Worm (Caenorhabditis elegans): ENCODE measurements around the gene cutc-1.

The cutc-1 gene

ce11 chrIII:8403507-8403906 lies at the start of gene cutc-1:
Gene cutc-1 (minus strand): TSS chrIII:8403607.
- TF ChIP-seq ref-1 (GFP tag; conservative IDR thresholded peaks at IDR 0.05) (no peak), T22C8.4 (GFP tag; IDR thresholded peaks at IDR 0.05) (no peak), tab-1 (GFP tag; IDR thresholded peaks at IDR 0.05) (no peak), cog-1 (tag; optimal IDR thresholded peaks at IDR 0.05) (no peak), ztf-23 (GFP tag; IDR thresholded peaks at IDR 0.05) (no peak), med-1 (GFP tag; optimal IDR thresholded peaks at IDR 0.05; ENCODE audit: insufficient read depth) (no peak), ztf-29 (GFP tag; IDR thresholded peaks at IDR 0.05) (no peak), flt-1 (GFP tag; IDR thresholded peaks at IDR 0.05) (no peak), klf-2 (GFP tag; conservative IDR thresholded peaks at IDR 0.05) (no peak)

ce11 chrIII:8451181-8451580 lies 47.8 kb upstream of the cutc-1 start:
- TF ChIP-seq med-1 (GFP tag; optimal IDR thresholded peaks at IDR 0.05; ENCODE audit: insufficient read depth) (no peak), tab-1 (GFP tag; IDR thresholded peaks at IDR 0.05) (no peak), klf-2 (GFP tag; conservative IDR thresholded peaks at IDR 0.05) (no peak), T22C8.4 (GFP tag; IDR thresholded peaks at IDR 0.05) (no peak), cog-1 (tag; optimal IDR thresholded peaks at IDR 0.05) (no peak), ztf-29 (GFP tag; IDR thresholded peaks at IDR 0.05) (no peak), ztf-23 (GFP tag; IDR thresholded peaks at IDR 0.05) (no peak), flt-1 (GFP tag; IDR thresholded peaks at IDR 0.05) (no peak), ref-1 (GFP tag; conservative IDR thresholded peaks at IDR 0.05) (no peak)

ce11 chrIII:8450494-8450893 lies 47.1 kb upstream of the cutc-1 start:
- TF ChIP-seq klf-2 (GFP tag; conservative IDR thresholded peaks at IDR 0.05): no peak
- no peak for TF ChIP-seq cog-1 (tag; optimal IDR thresholded peaks at IDR 0.05)
- TF ChIP-seq ztf-23 (GFP tag; IDR thresholded peaks at IDR 0.05): no peak
- no peak for TF ChIP-seq ref-1 (GFP tag; conservative IDR thresholded peaks at IDR 0.05)
- no peak for TF ChIP-seq T22C8.4 (GFP tag; IDR thresholded peaks at IDR 0.05)
- no peak for TF ChIP-seq tab-1 (GFP tag; IDR thresholded peaks at IDR 0.05)
- TF ChIP-seq ztf-29 (GFP tag; IDR thresholded peaks at IDR 0.05): no peak
- TF ChIP-seq flt-1 (GFP tag; IDR thresholded peaks at IDR 0.05): no peak
- no peak for TF ChIP-seq med-1 (GFP tag; optimal IDR thresholded peaks at IDR 0.05; ENCODE audit: insufficient read depth)

ce11 chrIII:8449160-8449807 lies 45.9 kb upstream of the cutc-1 start, which contains the start of gene mrpl-32:
Gene mrpl-32 (plus strand): TSS chrIII:8449757.
- TF ChIP-seq flt-1 (GFP tag; IDR thresholded peaks at IDR 0.05) (no peak), tab-1 (GFP tag; IDR thresholded peaks at IDR 0.05) (no peak), klf-2 (GFP tag; conservative IDR thresholded peaks at IDR 0.05) (no peak), T22C8.4 (GFP tag; IDR thresholded peaks at IDR 0.05) (no peak), ztf-23 (GFP tag; IDR thresholded peaks at IDR 0.05) (no peak), cog-1 (tag; optimal IDR thresholded peaks at IDR 0.05) (no peak), ztf-29 (GFP tag; IDR thresholded peaks at IDR 0.05) (no peak), med-1 (GFP tag; optimal IDR thresholded peaks at IDR 0.05; ENCODE audit: insufficient read depth) (no peak), ref-1 (GFP tag; conservative IDR thresholded peaks at IDR 0.05) (no peak)

ce11 chrIII:8446940-8447403 lies 43.6 kb upstream of the cutc-1 start, which contains the start of gene rpn-3:
Gene rpn-3 (plus strand): TSS chrIII:8447353.
- TF ChIP-seq cog-1 (tag; optimal IDR thresholded peaks at IDR 0.05) (peak; percentile 90), ref-1 (GFP tag; conservative IDR thresholded peaks at IDR 0.05) (no peak), ztf-23 (GFP tag; IDR thresholded peaks at IDR 0.05) (peak; percentile 78), klf-2 (GFP tag; conservative IDR thresholded peaks at IDR 0.05) (no peak), med-1 (GFP tag; optimal IDR thresholded peaks at IDR 0.05; ENCODE audit: insufficient read depth) (no peak), T22C8.4 (GFP tag; IDR thresholded peaks at IDR 0.05) (no peak), tab-1 (GFP tag; IDR thresholded peaks at IDR 0.05) (no peak), flt-1 (GFP tag; IDR thresholded peaks at IDR 0.05) (peak; percentile 79), ztf-29 (GFP tag; IDR thresholded peaks at IDR 0.05) (no peak)

ce11 chrIII:8446534-8446933 lies 43.1 kb upstream of the cutc-1 start, which contains the start of gene hsp-110:
Gene hsp-110 (minus strand): TSS chrIII:8446909.
- TF ChIP-seq ztf-23 (GFP tag; IDR thresholded peaks at IDR 0.05) (no peak), med-1 (GFP tag; optimal IDR thresholded peaks at IDR 0.05; ENCODE audit: insufficient read depth) (no peak), tab-1 (GFP tag; IDR thresholded peaks at IDR 0.05) (no peak), T22C8.4 (GFP tag; IDR thresholded peaks at IDR 0.05) (no peak), klf-2 (GFP tag; conservative IDR thresholded peaks at IDR 0.05) (no peak), cog-1 (tag; optimal IDR thresholded peaks at IDR 0.05) (no peak), flt-1 (GFP tag; IDR thresholded peaks at IDR 0.05) (no peak), ref-1 (GFP tag; conservative IDR thresholded peaks at IDR 0.05) (no peak), ztf-29 (GFP tag; IDR thresholded peaks at IDR 0.05) (no peak)

- TF ChIP-seq cog-1 (tag; optimal IDR thresholded peaks at IDR 0.05) (no peak), ref-1 (GFP tag; conservative IDR thresholded peaks at IDR 0.05) (no peak), tab-1 (GFP tag; IDR thresholded peaks at IDR 0.05) (no peak), flt-1 (GFP tag; IDR thresholded peaks at IDR 0.05) (no peak), med-1 (GFP tag; optimal IDR thresholded peaks at IDR 0.05; ENCODE audit: insufficient read depth) (no peak), ztf-23 (GFP tag; IDR thresholded peaks at IDR 0.05) (no peak), klf-2 (GFP tag; conservative IDR thresholded peaks at IDR 0.05) (no peak), ztf-29 (GFP tag; IDR thresholded peaks at IDR 0.05) (no peak), T22C8.4 (GFP tag; IDR thresholded peaks at IDR 0.05) (no peak)
Observed at ce11 chrIII:8446061-8446460, 42.7 kb upstream of the cutc-1 start.

- TF ChIP-seq T22C8.4 (GFP tag; IDR thresholded peaks at IDR 0.05) (no peak), cog-1 (tag; optimal IDR thresholded peaks at IDR 0.05) (no peak), ztf-29 (GFP tag; IDR thresholded peaks at IDR 0.05) (no peak)
Observed at ce11 chrIII:8444433-8445090, 41.2 kb upstream of the cutc-1 start.

- no peak for TF ChIP-seq tab-1 (GFP tag; IDR thresholded peaks at IDR 0.05)
- 0 out of 2 replicates have a peak, but pooled peaks have one; percentile 23 for TF ChIP-seq flt-1 (GFP tag; IDR thresholded peaks at IDR 0.05)
Observed at ce11 chrIII:8443557-8444131, 40.2 kb upstream of the cutc-1 start, which contains the start of gene ufbp-1. Gene ufbp-1 (minus strand): TSS chrIII:8443607.
